Worm (Caenorhabditis elegans): ENCODE measurements around the gene B0303.7.

Gene B0303.7

ce11 chrIII:8704765-8705164 lies 11.3 kb downstream of the B0303.7 start, which contains the start of gene B0303.16:
B0303.16 (plus strand) TSS chrIII:8705065.
- TF ChIP-seq ceh-83 (GFP tag; optimal IDR thresholded peaks at IDR 0.05) (no peak), nhr-12 (tag; optimal IDR thresholded peaks at IDR 0.05) (no peak), M03D4.4 (tag; optimal IDR thresholded peaks at IDR 0.05) (no peak), lin-32 (GFP tag; optimal IDR thresholded peaks at IDR 0.05) (no peak), nhr-28 (tag; optimal IDR thresholded peaks at IDR 0.05) (no peak), pha-4 (tag; optimal IDR thresholded peaks at IDR 0.05) (no peak), snpc-4 (tag; optimal IDR thresholded peaks at IDR 0.05) (no peak), mls-2 (tag; optimal IDR thresholded peaks at IDR 0.05) (no peak), ceh-43 (GFP tag; optimal IDR thresholded peaks at IDR 0.05) (no peak), nhr-76 (tag; optimal IDR thresholded peaks at IDR 0.05) (no peak)

DNA sequence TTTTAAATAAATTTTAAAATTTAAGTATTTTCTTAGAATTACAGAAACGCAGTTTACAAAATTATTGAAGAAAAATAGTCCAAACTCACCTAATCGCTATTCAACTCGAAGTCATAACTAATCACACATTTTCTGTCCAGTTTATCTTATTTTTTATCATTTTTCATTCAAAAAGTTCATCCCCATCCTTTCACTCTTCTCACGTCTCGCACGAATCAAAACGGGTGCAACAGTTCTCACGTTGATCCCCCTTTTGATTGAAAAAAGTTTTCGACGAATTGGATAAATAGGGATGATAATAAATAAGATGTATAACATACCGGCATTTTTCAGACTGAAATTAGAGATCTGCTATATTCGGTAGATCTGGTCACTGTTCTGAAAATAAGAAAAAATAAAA lies 16.3 kb downstream of the B0303.7 start:
- TF ChIP-seq lin-13 (tag; optimal IDR thresholded peaks at IDR 0.05) (no peak), snpc-4 (tag; optimal IDR thresholded peaks at IDR 0.05) (no peak), blmp-1 (tag; optimal IDR thresholded peaks at IDR 0.05) (no peak), sptf-1 (tag; optimal IDR thresholded peaks at IDR 0.05) (no peak), sem-2 (GFP tag; optimal IDR thresholded peaks at IDR 0.05) (no peak), nhr-237 (tag; optimal IDR thresholded peaks at IDR 0.05) (no peak), ham-2 (GFP tag; optimal IDR thresholded peaks at IDR 0.05) (no peak), pha-4 (tag; optimal IDR thresholded peaks at IDR 0.05) (no peak), nhr-28 (tag; optimal IDR thresholded peaks at IDR 0.05) (no peak), bed-3 (GFP tag; optimal IDR thresholded peaks at IDR 0.05) (no peak), lin-32 (GFP tag; optimal IDR thresholded peaks at IDR 0.05) (no peak), flh-1 (GFP tag; optimal IDR thresholded peaks at IDR 0.05) (no peak), M03D4.4 (tag; optimal IDR thresholded peaks at IDR 0.05) (no peak), unc-120 (tag; optimal IDR thresholded peaks at IDR 0.05; ENCODE audit: poor library complexity, severe bottlenecking) (no peak)

- TF ChIP-seq bed-3 (GFP tag; optimal IDR thresholded peaks at IDR 0.05) (no peak), nhr-237 (tag; optimal IDR thresholded peaks at IDR 0.05) (no peak)
Measured at ce11 chrIII:8710310-8710709, 16.9 kb downstream of the B0303.7 start, which contains the start of gene B0303.11. B0303.11 (minus strand) TSS chrIII:8710410.

DNA sequence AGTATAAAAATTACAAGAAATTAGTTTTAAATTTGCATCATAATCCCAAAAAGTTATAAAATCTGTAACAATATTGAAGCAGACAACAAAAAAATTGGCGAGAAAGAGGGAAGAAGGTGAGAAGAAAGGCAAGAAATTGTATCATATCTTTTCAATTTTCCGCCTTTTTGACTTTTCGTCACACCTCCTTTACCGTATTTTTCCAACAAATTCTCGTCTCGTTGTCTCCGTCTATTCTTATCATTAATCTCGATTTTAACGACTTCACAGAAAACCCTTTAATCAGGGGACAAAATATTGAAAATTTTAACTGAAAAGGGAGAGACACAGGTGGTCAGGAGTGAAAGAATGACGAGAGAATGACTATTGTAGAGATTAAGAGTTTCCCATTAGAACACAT lies 19.5 kb downstream of the B0303.7 start:
- TF ChIP-seq elt-1 (tag; optimal IDR thresholded peaks at IDR 0.05; ENCODE audit: borderline replicate concordance, insufficient read depth) (no peak), unc-120 (tag; optimal IDR thresholded peaks at IDR 0.05; ENCODE audit: poor library complexity, severe bottlenecking) (no peak), tbx-8 (GFP tag; optimal IDR thresholded peaks at IDR 0.05) (no peak), blmp-1 (tag; optimal IDR thresholded peaks at IDR 0.05) (no peak), ceh-43 (GFP tag; optimal IDR thresholded peaks at IDR 0.05) (no peak), lin-32 (GFP tag; optimal IDR thresholded peaks at IDR 0.05) (no peak), drap-1 (GFP tag; optimal IDR thresholded peaks at IDR 0.05) (no peak), nhr-2 (tag; optimal IDR thresholded peaks at IDR 0.05) (no peak)

- no peak for TF ChIP-seq nhr-237 (tag; optimal IDR thresholded peaks at IDR 0.05)
- no peak for TF ChIP-seq unc-120 (tag; optimal IDR thresholded peaks at IDR 0.05; ENCODE audit: poor library complexity, severe bottlenecking)
- TF ChIP-seq cnd-1 (tag; optimal IDR thresholded peaks at IDR 0.05) = no peak
- no peak for TF ChIP-seq ceh-83 (GFP tag; optimal IDR thresholded peaks at IDR 0.05)
- TF ChIP-seq nhr-2 (tag; optimal IDR thresholded peaks at IDR 0.05) = no peak
- no peak for TF ChIP-seq nhr-76 (tag; optimal IDR thresholded peaks at IDR 0.05)
- TF ChIP-seq nhr-12 (tag; optimal IDR thresholded peaks at IDR 0.05) = no peak
- TF ChIP-seq ham-2 (GFP tag; optimal IDR thresholded peaks at IDR 0.05) = no peak
- TF ChIP-seq unc-39 (tag; optimal IDR thresholded peaks at IDR 0.05) = no peak
- no peak for TF ChIP-seq drap-1 (GFP tag; optimal IDR thresholded peaks at IDR 0.05)
- no peak for TF ChIP-seq mls-2 (tag; optimal IDR thresholded peaks at IDR 0.05)
- no peak for TF ChIP-seq lin-32 (GFP tag; optimal IDR thresholded peaks at IDR 0.05)
- TF ChIP-seq tbx-8 (GFP tag; optimal IDR thresholded peaks at IDR 0.05) = no peak
- TF ChIP-seq sem-2 (GFP tag; optimal IDR thresholded peaks at IDR 0.05) = no peak
- TF ChIP-seq sptf-1 (tag; optimal IDR thresholded peaks at IDR 0.05) = no peak
- TF ChIP-seq pha-4 (tag; optimal IDR thresholded peaks at IDR 0.05) = no peak
- TF ChIP-seq mab-5 (tag; optimal IDR thresholded peaks at IDR 0.05) = no peak
- no peak for TF ChIP-seq bed-3 (GFP tag; optimal IDR thresholded peaks at IDR 0.05)
Measured at ce11 chrIII:8716084-8716483, 22.7 kb downstream of the B0303.7 start, which contains the start of gene B0303.14. B0303.14 (minus strand) TSS chrIII:8716184.

- no peak for TF ChIP-seq pha-4 (tag; optimal IDR thresholded peaks at IDR 0.05)
- TF ChIP-seq snpc-4 (tag; optimal IDR thresholded peaks at IDR 0.05) = no peak
- TF ChIP-seq ham-2 (GFP tag; optimal IDR thresholded peaks at IDR 0.05) = no peak
- TF ChIP-seq hlh-1 (tag; optimal IDR thresholded peaks at IDR 0.05) = no peak
- TF ChIP-seq unc-39 (tag; optimal IDR thresholded peaks at IDR 0.05) = no peak
- no peak for TF ChIP-seq nhr-2 (tag; optimal IDR thresholded peaks at IDR 0.05)
- no peak for TF ChIP-seq nhr-28 (tag; optimal IDR thresholded peaks at IDR 0.05)
- TF ChIP-seq lsy-2 (tag; optimal IDR thresholded peaks at IDR 0.05) = no peak
- no peak for TF ChIP-seq mab-5 (tag; optimal IDR thresholded peaks at IDR 0.05)
- no peak for TF ChIP-seq drap-1 (GFP tag; optimal IDR thresholded peaks at IDR 0.05)
- TF ChIP-seq zip-8 (tag; optimal IDR thresholded peaks at IDR 0.05) = no peak
- TF ChIP-seq elt-3 (tag; optimal IDR thresholded peaks at IDR 0.05) = no peak
- TF ChIP-seq nhr-237 (tag; optimal IDR thresholded peaks at IDR 0.05) = no peak
- no peak for TF ChIP-seq ceh-83 (GFP tag; optimal IDR thresholded peaks at IDR 0.05)
- no peak for TF ChIP-seq sptf-1 (tag; optimal IDR thresholded peaks at IDR 0.05)
- TF ChIP-seq bed-3 (GFP tag; optimal IDR thresholded peaks at IDR 0.05) = no peak
- TF ChIP-seq lin-13 (tag; optimal IDR thresholded peaks at IDR 0.05) = no peak
Measured at ce11 chrIII:8717231-8717694, 23.8 kb downstream of the B0303.7 start, which contains the start of gene mrpl-11. mrpl-11 (plus strand) TSS chrIII:8717644.
